Fruit fly (Drosophila melanogaster): ENCODE data around the gene Ntf-2r.

- TF ChIP-seq usp (GFP tag; optimal IDR thresholded peaks at IDR 0.05) (no peak), CG8478 (optimal IDR thresholded peaks at IDR 0.05) (no peak), psq (optimal IDR thresholded peaks at IDR 0.05) (no peak)
Observed at dm6 chr2L:18469544-18470109, 15.2 kb downstream of the Ntf-2r start.

Data from whole organism.